Worm (Caenorhabditis elegans) whole organism, early embryonic: ENCODE measurements around the gene sra-38.

Experiments used
- aly-1 ChIP-seq: sonication (generic microtip); optimal IDR thresholded peaks from 2 replicates; lab custom pipeline; 2016; ENCODE audit warnings: missing genetic modification characterization, missing compliant biosample characterization
- flt-1 ChIP-seq: fragments of 200-800 bp; sonication (Bioruptor generic); IDR thresholded peaks from 2 replicates; pipeline ENCODE4 v1.3.6; 2022; ENCODE audit warnings: missing genetic modification characterization, missing compliant biosample characterization
- scrt-1 ChIP-seq: fragments of 200-800 bp; sonication (Bioruptor generic); IDR thresholded peaks from 2 replicates; pipeline ENCODE4 v1.3.6; 2022; ENCODE audit warnings: missing genetic modification characterization, missing compliant biosample characterization

- no peak for TF ChIP-seq scrt-1 (GFP tag; lab: Robert Waterston, UW)
- TF ChIP-seq flt-1 (GFP tag; lab: Robert Waterston, UW) = no peak
- TF ChIP-seq aly-1 (tag; lab: Kevin White, UChicago) = no peak
Observed at ce11 chrX:13946693-13947583, 47.0 kb upstream of the sra-38 start.
